Worm (Caenorhabditis elegans) whole organism, L2 larva: ENCODE measurements around the gene E04F6.10.

Experiments
- dmd-4 ChIP-seq: sonication (generic microtip); optimal IDR thresholded peaks from 2 replicates; lab custom pipeline; 2017; ENCODE audit warnings: missing biosample characterization, missing genetic modification characterization
- lin-13 ChIP-seq: fragments of 150-350 bp; optimal IDR thresholded peaks from 2 replicates; lab custom pipeline; 2014; ENCODE audit warnings: missing biosample characterization, missing genetic modification reagents, missing genetic modification characterization
- nhr-237 ChIP-seq: fragments of 150-350 bp; optimal IDR thresholded peaks from 2 replicates; lab custom pipeline; 2014; ENCODE audit warnings: missing biosample characterization, missing genetic modification characterization
- skn-1 ChIP-seq: sonication (generic microtip); optimal IDR thresholded peaks from 2 replicates; lab custom pipeline; 2017; ENCODE audit warnings: missing biosample characterization, missing genetic modification characterization
- unc-62 ChIP-seq: fragments of 150-350 bp; optimal IDR thresholded peaks from 2 replicates; lab custom pipeline; 2014; ENCODE audit warnings: missing biosample characterization, missing genetic modification reagents, missing genetic modification characterization

DNA sequence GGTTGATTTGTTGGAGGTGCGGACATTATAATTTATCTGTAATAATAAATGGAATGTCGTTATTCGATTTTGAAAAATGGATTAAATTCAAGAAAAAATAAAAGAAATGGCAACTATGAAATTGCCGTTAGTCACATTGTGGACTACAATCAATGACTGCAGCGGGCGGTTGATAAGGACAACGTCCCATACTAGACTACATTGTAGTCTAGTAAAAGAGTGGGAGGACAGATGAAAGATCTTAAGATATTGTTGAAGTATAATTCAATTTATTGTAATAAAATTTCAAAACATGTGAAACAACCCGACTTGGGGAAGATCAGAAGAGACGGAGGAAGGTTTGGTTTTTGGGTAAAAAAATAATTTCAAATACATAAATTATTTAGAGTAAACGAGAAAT, 35.0 kb upstream of the E04F6.10 start, which contains the start of the genes prx-13 and ada-2:
- TF ChIP-seq dmd-4 (no peak), unc-62 (no peak), lin-13 (GFP tag; lab: Kevin White, UChicago) (no peak), skn-1 (tag; lab: Kevin White, UChicago) (no peak), nhr-237 (tag; lab: Kevin White, UChicago) (no peak)
